Fruit fly (Drosophila melanogaster) whole organism, prepupa: ENCODE measurements around the gene CG44005.

Source experiments
- Blimp-1 ChIP-seq: fragments of 200-800 bp; sonication (Bioruptor generic); optimal IDR thresholded peaks from 3 replicates; lab custom pipeline; 2017; ENCODE audit warnings: missing biosample characterization, missing genetic modification characterization, mild to moderate bottlenecking, moderate library complexity, missing genetic modification reagents
- CG11294 ChIP-seq: fragments of 200-800 bp; sonication (Bioruptor generic); IDR thresholded peaks from 2 replicates; pipeline ENCODE4 v1.3.6; 2022; ENCODE audit warnings: missing biosample characterization, missing genetic modification characterization
- CG11902 ChIP-seq: fragments of 200-800 bp; sonication (Bioruptor generic); optimal IDR thresholded peaks from 3 replicates; lab custom pipeline; 2016; ENCODE audit warnings: missing biosample characterization, missing genetic modification characterization
- CG15336 ChIP-seq: fragments of 200-800 bp; sonication (Bioruptor generic); IDR thresholded peaks from 2 replicates; pipeline ENCODE4 v1.3.6; 2022; ENCODE audit warnings: missing biosample characterization, missing genetic modification characterization
- CG1621 ChIP-seq: fragments of 200-800 bp; sonication (Bioruptor generic); optimal IDR thresholded peaks from 3 replicates; lab custom pipeline; 2018; ENCODE audit warnings: missing biosample characterization, mild to moderate bottlenecking, missing genetic modification characterization
- CG3032 ChIP-seq: fragments of 200-800 bp; optimal IDR thresholded peaks from 2 replicates; lab custom pipeline; 2019; ENCODE audit warnings: missing biosample characterization, mild to moderate bottlenecking, missing genetic modification characterization, moderate library complexity
- CG31627 ChIP-seq: fragments of 200-800 bp; sonication (Bioruptor generic); optimal IDR thresholded peaks from 3 replicates; lab custom pipeline; 2016; ENCODE audit warnings: missing biosample characterization, missing genetic modification characterization
- CG32006 ChIP-seq: fragments of 200-800 bp; sonication (Bioruptor generic); optimal IDR thresholded peaks from 3 replicates; lab custom pipeline; 2017; ENCODE audit warnings: missing biosample characterization, mild to moderate bottlenecking, missing genetic modification characterization
- CG34406 ChIP-seq: fragments of 200-800 bp; sonication (Bioruptor generic); optimal IDR thresholded peaks from 3 replicates; lab custom pipeline; 2016; ENCODE audit warnings: missing biosample characterization, missing genetic modification characterization
- CG3919 ChIP-seq: fragments of 200-800 bp; sonication (Bioruptor generic); optimal IDR thresholded peaks from 3 replicates; lab custom pipeline; 2016; ENCODE audit warnings: missing biosample characterization, missing genetic modification characterization
- CG4318 ChIP-seq: fragments of 200-800 bp; sonication (Bioruptor generic); optimal IDR thresholded peaks from 3 replicates; lab custom pipeline; 2017; ENCODE audit warnings: missing biosample characterization, mild to moderate bottlenecking, missing genetic modification characterization
- CG6792 ChIP-seq: fragments of 200-800 bp; sonication (Bioruptor generic); optimal IDR thresholded peaks from 3 replicates; lab custom pipeline; 2016; ENCODE audit warnings: missing biosample characterization, missing genetic modification characterization
- CG6808 ChIP-seq: fragments of 200-800 bp; sonication (Bioruptor generic); optimal IDR thresholded peaks from 3 replicates; lab custom pipeline; 2017; ENCODE audit warnings: missing biosample characterization, missing genetic modification characterization, mild to moderate bottlenecking, moderate library complexity, missing genetic modification reagents
- CG8119 ChIP-seq: fragments of 200-800 bp; sonication (Bioruptor generic); IDR thresholded peaks from 3 replicates; pipeline ENCODE4 v1.3.6; 2022; ENCODE audit warnings: missing biosample characterization, missing genetic modification characterization
- CG8319 ChIP-seq: fragments of 200-800 bp; sonication (Bioruptor generic); optimal IDR thresholded peaks from 3 replicates; lab custom pipeline; 2016; ENCODE audit warnings: missing biosample characterization, missing genetic modification characterization
- CG8632 ChIP-seq: fragments of 200-800 bp; sonication (Bioruptor generic); optimal IDR thresholded peaks from 3 replicates; lab custom pipeline; 2016; ENCODE audit warnings: missing biosample characterization, missing genetic modification characterization
- Eip93F ChIP-seq: fragments of 200-800 bp; sonication (Bioruptor generic); optimal IDR thresholded peaks from 2 replicates; lab custom pipeline; 2016; ENCODE audit warnings: missing biosample characterization, mild to moderate bottlenecking, missing genetic modification characterization
- Ets21C ChIP-seq: fragments of 200-800 bp; sonication (Bioruptor generic); optimal IDR thresholded peaks from 3 replicates; lab custom pipeline; 2016; ENCODE audit warnings: missing biosample characterization, missing genetic modification characterization
- Ets96B ChIP-seq: fragments of 200-800 bp; optimal IDR thresholded peaks from 2 replicates; lab custom pipeline; 2019; ENCODE audit warnings: missing biosample characterization, mild to moderate bottlenecking, missing genetic modification characterization, moderate library complexity
- Gug ChIP-seq: fragments of 200-800 bp; sonication (Bioruptor generic); IDR thresholded peaks from 2 replicates; pipeline ENCODE4 v1.3.6; 2022; ENCODE audit warnings: missing biosample characterization, missing genetic modification characterization
- Hr38 ChIP-seq: sonication (Bioruptor generic); optimal IDR thresholded peaks from 2 replicates; lab custom pipeline; 2016; ENCODE audit warnings: missing biosample characterization, missing genetic modification characterization
- Hr39 ChIP-seq: fragments of 200-800 bp; sonication (Bioruptor generic); optimal IDR thresholded peaks from 2 replicates; lab custom pipeline; 2016; ENCODE audit warnings: missing biosample characterization, missing genetic modification characterization
- Hr4 ChIP-seq: fragments of 200-800 bp; sonication (Bioruptor generic); optimal IDR thresholded peaks from 3 replicates; lab custom pipeline; 2016; ENCODE audit warnings: missing biosample characterization, missing genetic modification characterization
- Lpt ChIP-seq: fragments of 200-800 bp; sonication (Bioruptor generic); optimal IDR thresholded peaks from 3 replicates; lab custom pipeline; 2016; ENCODE audit warnings: missing biosample characterization, missing genetic modification characterization
- Met ChIP-seq: fragments of 200-800 bp; sonication (Bioruptor generic); optimal IDR thresholded peaks from 3 replicates; lab custom pipeline; 2016; ENCODE audit warnings: missing biosample characterization, missing genetic modification characterization
- OdsH ChIP-seq: fragments of 200-800 bp; sonication (Bioruptor generic); optimal IDR thresholded peaks from 3 replicates; lab custom pipeline; 2016; ENCODE audit warnings: missing biosample characterization, missing genetic modification characterization
- Smox ChIP-seq: fragments of 200-800 bp; sonication (Bioruptor generic); optimal IDR thresholded peaks from 3 replicates; lab custom pipeline; 2016; ENCODE audit warnings: missing biosample characterization, missing genetic modification characterization
- Sox102F ChIP-seq: fragments of 200-800 bp; sonication (Bioruptor generic); optimal IDR thresholded peaks from 2 replicates; lab custom pipeline; 2016; ENCODE audit warnings: missing biosample characterization, mild to moderate bottlenecking, missing genetic modification characterization
- Sox14 ChIP-seq: fragments of 200-800 bp; sonication (Bioruptor generic); optimal IDR thresholded peaks from 3 replicates; lab custom pipeline; 2016; ENCODE audit warnings: missing biosample characterization, missing genetic modification characterization
- Sox15 ChIP-seq: fragments of 200-800 bp; sonication (Bioruptor generic); optimal IDR thresholded peaks from 3 replicates; lab custom pipeline; 2016; ENCODE audit warnings: missing biosample characterization, missing genetic modification characterization
- achi ChIP-seq: fragments of 200-800 bp; sonication (Bioruptor generic); optimal IDR thresholded peaks from 3 replicates; lab custom pipeline; 2016; ENCODE audit warnings: missing biosample characterization, missing genetic modification characterization
- cyc ChIP-seq: fragments of 200-800 bp; sonication (Bioruptor generic); optimal IDR thresholded peaks from 3 replicates; lab custom pipeline; 2016; ENCODE audit warnings: missing biosample characterization, missing genetic modification characterization
- dac ChIP-seq: fragments of 200-800 bp; sonication (Bioruptor generic); optimal IDR thresholded peaks from 2 replicates; lab custom pipeline; 2017; ENCODE audit warnings: missing biosample characterization, mild to moderate bottlenecking, missing genetic modification characterization
- dsx ChIP-seq: fragments of 200-800 bp; optimal IDR thresholded peaks from 3 replicates; lab custom pipeline; 2019; ENCODE audit warnings: missing biosample characterization, mild to moderate bottlenecking, missing genetic modification characterization, moderate library complexity; ENCODE audit not compliant: poor library complexity, severe bottlenecking
- eg ChIP-seq: fragments of 200-800 bp; sonication (Bioruptor generic); IDR thresholded peaks from 3 replicates; pipeline ENCODE4 v1.3.6; 2022; ENCODE audit warnings: missing biosample characterization, missing genetic modification characterization
- esn ChIP-seq: fragments of 200-800 bp; sonication (Bioruptor generic); optimal IDR thresholded peaks from 2 replicates; lab custom pipeline; 2016; ENCODE audit warnings: missing biosample characterization, mild to moderate bottlenecking, missing genetic modification characterization, moderate library complexity
- fd59A ChIP-seq: fragments of 200-800 bp; sonication (Bioruptor generic); optimal IDR thresholded peaks from 2 replicates; lab custom pipeline; 2017; ENCODE audit warnings: missing biosample characterization, mild to moderate bottlenecking, missing genetic modification characterization, missing genetic modification reagents
- fd85E ChIP-seq: fragments of 200-800 bp; sonication (Bioruptor generic); optimal IDR thresholded peaks from 3 replicates; lab custom pipeline; 2016; ENCODE audit warnings: missing biosample characterization, missing genetic modification characterization
- fkh ChIP-seq: fragments of 200-800 bp; sonication (Bioruptor generic); optimal IDR thresholded peaks from 3 replicates; lab custom pipeline; 2017; ENCODE audit warnings: missing biosample characterization, mild to moderate bottlenecking, missing genetic modification characterization, moderate library complexity
- lz ChIP-seq: fragments of 200-800 bp; sonication (Bioruptor generic); optimal IDR thresholded peaks from 3 replicates; lab custom pipeline; 2016; ENCODE audit warnings: missing biosample characterization, missing genetic modification characterization
- net ChIP-seq: fragments of 200-800 bp; sonication (Bioruptor generic); optimal IDR thresholded peaks from 3 replicates; lab custom pipeline; 2016; ENCODE audit warnings: missing biosample characterization, missing genetic modification characterization
- pdm3 ChIP-seq: fragments of 200-800 bp; sonication (Bioruptor generic); optimal IDR thresholded peaks from 3 replicates; lab custom pipeline; 2016; ENCODE audit warnings: missing biosample characterization, missing genetic modification characterization
- spab ChIP-seq: fragments of 200-800 bp; sonication (Bioruptor generic); optimal IDR thresholded peaks from 2 replicates; lab custom pipeline; 2017; ENCODE audit warnings: missing biosample characterization, mild to moderate bottlenecking, missing genetic modification characterization, missing genetic modification reagents
- svp ChIP-seq: fragments of 200-800 bp; sonication (Bioruptor generic); peaks from one replicate; lab custom pipeline; 2016; ENCODE audit warnings: missing biosample characterization, missing genetic modification characterization
- topi ChIP-seq: fragments of 200-800 bp; sonication (Bioruptor generic); optimal IDR thresholded peaks from 3 replicates; lab custom pipeline; 2016; ENCODE audit warnings: missing biosample characterization, missing genetic modification characterization
- vri ChIP-seq: fragments of 200-800 bp; sonication (Bioruptor generic); optimal IDR thresholded peaks from 3 replicates; lab custom pipeline; 2016; ENCODE audit warnings: missing biosample characterization, mild to moderate bottlenecking, missing genetic modification characterization

CG44005 gene

DNA sequence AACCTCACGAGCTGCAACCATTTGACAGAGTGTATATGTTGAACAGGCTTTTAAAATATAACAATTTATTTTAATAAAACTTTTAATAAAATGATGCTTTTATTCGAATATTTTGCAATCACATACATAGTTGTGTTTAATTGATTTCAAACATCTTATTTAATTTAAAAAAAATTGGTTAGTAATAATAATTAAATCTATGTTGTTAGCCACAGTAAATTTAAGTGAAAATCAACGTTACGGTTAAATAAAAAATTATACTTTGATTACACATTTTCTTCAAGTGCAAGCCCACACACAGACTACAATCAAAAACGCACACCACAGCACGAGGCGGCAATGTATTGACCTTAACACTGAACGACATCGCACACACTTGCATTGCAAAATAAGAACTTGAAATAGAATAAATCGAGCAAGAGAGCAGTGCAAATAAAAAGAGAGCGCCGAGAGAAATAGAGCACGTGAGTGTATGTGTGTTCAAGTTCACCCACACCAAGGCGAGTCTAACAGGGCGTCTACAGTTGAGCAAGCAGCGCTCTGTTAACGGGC, 8.9 kb downstream of the CG44005 start (continued):
- peak; percentile 35 for TF ChIP-seq Blimp-1
- TF ChIP-seq svp (GFP tag; lab: Kevin White, UChicago) = peak; percentile 98
- peak; percentile 84 for TF ChIP-seq CG32006
- peak; percentile 75 for TF ChIP-seq Sox14
- TF ChIP-seq CG4318 (GFP tag; lab: Kevin White, UChicago) = peak; percentile 63
- TF ChIP-seq Met = peak; percentile 48
- TF ChIP-seq CG3919 (GFP tag; lab: Kevin White, UChicago) = peak; percentile 71
- TF ChIP-seq CG11902 = no peak
- TF ChIP-seq CG8119 (GFP tag; lab: Robert Waterston, UW) = peak; percentile 84
- TF ChIP-seq CG8319 (GFP tag; lab: Kevin White, UChicago) = peak; percentile 13
- TF ChIP-seq CG34406 (GFP tag; lab: Kevin White, UChicago) = peak; percentile 65
- TF ChIP-seq Hr38 (GFP tag; lab: Kevin White, UChicago) = no peak
- TF ChIP-seq esn (GFP tag; lab: Kevin White, UChicago) = peak; percentile 49
- peak; percentile 57 for TF ChIP-seq Smox (GFP tag; lab: Kevin White, UChicago)
- peak; percentile 73 for TF ChIP-seq CG6808 (GFP tag; lab: Kevin White, UChicago)
- peak; percentile 77 for TF ChIP-seq OdsH (GFP tag; lab: Kevin White, UChicago)
- peak; percentile 54 for TF ChIP-seq topi
- peak; percentile 73 for TF ChIP-seq Hr4 (GFP tag; lab: Kevin White, UChicago)

DNA sequence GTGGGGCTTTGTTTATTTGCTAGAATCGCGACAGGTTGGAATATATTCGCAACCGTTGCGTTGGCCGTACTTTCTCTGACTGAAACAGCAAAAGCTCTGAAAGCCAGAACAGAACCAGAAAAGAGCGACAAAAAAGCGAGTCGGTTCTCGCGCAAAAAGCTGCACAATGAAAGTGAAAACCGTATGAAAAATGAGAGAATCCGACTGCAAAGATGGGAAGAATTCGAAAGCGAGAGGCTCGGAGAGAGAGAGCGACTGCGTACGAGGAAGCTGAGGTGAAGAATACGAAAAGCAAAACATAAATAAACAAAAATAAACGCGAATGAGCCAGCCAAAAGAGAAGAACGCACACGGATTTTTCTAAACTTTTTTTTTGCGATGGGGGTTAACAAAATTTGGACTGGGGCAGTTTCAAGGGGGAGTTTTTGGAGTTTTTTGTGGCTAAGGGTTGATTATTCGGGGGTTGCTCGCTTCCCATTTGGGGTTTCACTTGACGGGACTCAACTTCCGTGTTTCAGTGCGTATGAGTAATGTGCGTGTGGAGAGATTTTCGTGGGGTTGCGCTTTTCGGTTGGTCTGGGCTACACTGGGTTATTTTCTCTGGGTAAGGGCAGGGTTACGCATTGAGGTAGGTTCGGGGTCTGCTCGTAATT, 10.1 kb downstream of the CG44005 start:
- TF ChIP-seq achi = no peak
- TF ChIP-seq Ets21C = no peak
- peak; percentile 51 for TF ChIP-seq dsx (GFP tag; lab: Kevin White, UChicago)
- TF ChIP-seq CG8319 (GFP tag; lab: Kevin White, UChicago) = no peak
- TF ChIP-seq CG1621 (tag; lab: Kevin White, UChicago) = peak; percentile 12
- peak; percentile 44; the same call in 1 of the 2 replicates for TF ChIP-seq CG15336 (GFP tag; lab: Robert Waterston, UW)
- peak; percentile 7 for TF ChIP-seq topi
- no peak for TF ChIP-seq CG4318 (GFP tag; lab: Kevin White, UChicago)
- peak; percentile 64 for TF ChIP-seq CG6808 (GFP tag; lab: Kevin White, UChicago)
- TF ChIP-seq eg (GFP tag; lab: Robert Waterston, UW) = no peak; the same call in 2 of the 3 replicates
- peak; percentile 67 for TF ChIP-seq Sox102F (GFP tag; lab: Kevin White, UChicago)
- TF ChIP-seq CG8632 (GFP tag; lab: Kevin White, UChicago) = peak; percentile 25
- no peak for TF ChIP-seq CG11294 (GFP tag; lab: Robert Waterston, UW)
- peak; percentile 8 for TF ChIP-seq Sox14
- TF ChIP-seq Lpt (GFP tag; lab: Kevin White, UChicago) = no peak
- peak; percentile 0 for TF ChIP-seq CG3919 (GFP tag; lab: Kevin White, UChicago)
- TF ChIP-seq spab = peak; percentile 13
- TF ChIP-seq CG34406 (GFP tag; lab: Kevin White, UChicago) = no peak
- no peak for TF ChIP-seq cyc (GFP tag; lab: Kevin White, UChicago)
- TF ChIP-seq esn (GFP tag; lab: Kevin White, UChicago) = peak; percentile 30
- TF ChIP-seq fd85E (GFP tag; lab: Kevin White, UChicago) = no peak
- TF ChIP-seq CG32006 = peak; percentile 25
- TF ChIP-seq Gug (GFP tag; lab: Robert Waterston, UW) = no peak
- peak; percentile 1 for TF ChIP-seq net (GFP tag; lab: Kevin White, UChicago)
- no peak for TF ChIP-seq pdm3 (GFP tag; lab: Kevin White, UChicago)
- TF ChIP-seq Hr38 (GFP tag; lab: Kevin White, UChicago) = no peak
- TF ChIP-seq CG3032 (tag; lab: Kevin White, UChicago) = peak; percentile 16
- peak; percentile 24 for TF ChIP-seq Eip93F
- no peak for TF ChIP-seq Sox15
- no peak for TF ChIP-seq dac (GFP tag; lab: Kevin White, UChicago)
- TF ChIP-seq Smox (GFP tag; lab: Kevin White, UChicago) = no peak
- peak; percentile 59 for TF ChIP-seq vri (GFP tag; lab: Kevin White, UChicago)
- no peak for TF ChIP-seq fkh (GFP tag; lab: Kevin White, UChicago)
- TF ChIP-seq fd59A (GFP tag; lab: Kevin White, UChicago) = no peak
- TF ChIP-seq Ets96B (tag; lab: Kevin White, UChicago) = no peak
- 0 out of 3 replicates have a peak, but pooled peaks have one; percentile 33 for TF ChIP-seq CG8119 (GFP tag; lab: Robert Waterston, UW)
- no peak for TF ChIP-seq CG31627
- TF ChIP-seq Met = no peak
- TF ChIP-seq Hr39 = no peak
- TF ChIP-seq lz (GFP tag; lab: Kevin White, UChicago) = no peak
- no peak for TF ChIP-seq CG11902
- TF ChIP-seq CG6792 (GFP tag; lab: Kevin White, UChicago) = no peak
- TF ChIP-seq Blimp-1 = peak; percentile 98
